Fruit fly (Drosophila melanogaster) whole organism, embryonic: ENCODE measurements around the gene bark.

Experiments used
- Abd-B ChIP-seq: fragments of 200-800 bp; sonication (Bioruptor generic); optimal IDR thresholded peaks from 2 replicates; lab custom pipeline; 2018; ENCODE audit warnings: missing biosample characterization, mild to moderate bottlenecking, missing genetic modification characterization, moderate library complexity
- Atf3 ChIP-seq: fragments of 200-800 bp; sonication (Bioruptor generic); optimal IDR thresholded peaks from 3 replicates; lab custom pipeline; 2016; ENCODE audit warnings: missing biosample characterization, missing genetic modification characterization
- Bteb2 ChIP-seq: fragments of 200-800 bp; sonication (Bioruptor generic); optimal IDR thresholded peaks from 2 replicates; lab custom pipeline; 2016; ENCODE audit warnings: missing biosample characterization, missing genetic modification characterization
- CG10209 ChIP-seq: fragments of 200-800 bp; sonication (Bioruptor generic); optimal IDR thresholded peaks from 3 replicates; lab custom pipeline; 2017; ENCODE audit warnings: missing biosample characterization, mild to moderate bottlenecking, missing genetic modification characterization, missing genetic modification reagents
- CG11085 ChIP-seq: fragments of 200-800 bp; sonication (Bioruptor generic); IDR thresholded peaks from 2 replicates; pipeline ENCODE4 v1.3.6; 2022; ENCODE audit warnings: missing biosample characterization, missing genetic modification characterization
- CG11504 ChIP-seq: fragments of 200-800 bp; sonication (Bioruptor generic); optimal IDR thresholded peaks from 3 replicates; lab custom pipeline; 2019; ENCODE audit warnings: missing biosample characterization, mild to moderate bottlenecking, missing genetic modification characterization, moderate library complexity
- CG12236 ChIP-seq: fragments of 200-800 bp; sonication (Bioruptor generic); optimal IDR thresholded peaks from 2 replicates; lab custom pipeline; 2016; ENCODE audit warnings: missing biosample characterization, missing genetic modification characterization
- CG12659 ChIP-seq: fragments of 200-800 bp; sonication (Bioruptor generic); optimal IDR thresholded peaks from 3 replicates; lab custom pipeline; 2017; ENCODE audit warnings: mild to moderate bottlenecking, missing biosample characterization, missing genetic modification reagents, missing genetic modification characterization
- CG13624 ChIP-seq: fragments of 200-800 bp; sonication (Bioruptor generic); optimal IDR thresholded peaks from 2 replicates; lab custom pipeline; 2016; ENCODE audit warnings: missing biosample characterization, missing genetic modification characterization
- CG15011 ChIP-seq: fragments of 200-800 bp; sonication (Bioruptor generic); optimal IDR thresholded peaks from 3 replicates; lab custom pipeline; 2018; ENCODE audit warnings: missing biosample characterization, mild to moderate bottlenecking, missing genetic modification characterization
- CG1603 ChIP-seq: fragments of 200-800 bp; sonication (Bioruptor generic); optimal IDR thresholded peaks from 2 replicates; lab custom pipeline; 2019; ENCODE audit warnings: missing biosample characterization, mild to moderate bottlenecking, missing genetic modification characterization, moderate library complexity
- CG17186 ChIP-seq: fragments of 200-800 bp; sonication (Bioruptor generic); optimal IDR thresholded peaks from 3 replicates; lab custom pipeline; 2017; ENCODE audit warnings: missing biosample characterization, missing genetic modification reagents, missing genetic modification characterization
- CG17361 ChIP-seq: fragments of 200-800 bp; sonication (Bioruptor generic); IDR thresholded peaks from 3 replicates; pipeline ENCODE4 v1.3.6; 2022; ENCODE audit warnings: missing biosample characterization, missing genetic modification characterization
- CG17385 ChIP-seq: fragments of 200-800 bp; sonication (Bioruptor generic); optimal IDR thresholded peaks from 3 replicates; lab custom pipeline; 2018; ENCODE audit warnings: missing biosample characterization, mild to moderate bottlenecking, missing genetic modification characterization
- CG17829 ChIP-seq: fragments of 200-800 bp; optimal IDR thresholded peaks from 2 replicates; lab custom pipeline; 2019; ENCODE audit warnings: missing biosample characterization, mild to moderate bottlenecking, missing genetic modification characterization, moderate library complexity
- CG2678 ChIP-seq: fragments of 200-800 bp; sonication (Bioruptor generic); optimal IDR thresholded peaks from 3 replicates; lab custom pipeline; 2019; ENCODE audit warnings: missing biosample characterization, mild to moderate bottlenecking, missing genetic modification characterization, moderate library complexity
- CG2889 ChIP-seq: fragments of 200-800 bp; sonication (Bioruptor generic); IDR thresholded peaks from 3 replicates; pipeline ENCODE4 v1.3.6; 2022; ENCODE audit warnings: missing biosample characterization, missing genetic modification characterization
- CG30431 ChIP-seq: fragments of 200-800 bp; sonication (Bioruptor generic); optimal IDR thresholded peaks from 2 replicates; lab custom pipeline; 2017; ENCODE audit warnings: missing biosample characterization, missing genetic modification characterization
- CG31224 ChIP-seq: fragments of 200-800 bp; sonication (Bioruptor generic); IDR thresholded peaks from 2 replicates; pipeline ENCODE4 v1.3.6; 2022; ENCODE audit warnings: missing biosample characterization, missing genetic modification characterization
- CG3407 ChIP-seq: fragments of 200-800 bp; sonication (Bioruptor generic); optimal IDR thresholded peaks from 2 replicates; lab custom pipeline; 2018; ENCODE audit warnings: missing biosample characterization, mild to moderate bottlenecking, missing genetic modification characterization
- CG4282 ChIP-seq: fragments of 200-800 bp; sonication (Bioruptor generic); optimal IDR thresholded peaks from 2 replicates; lab custom pipeline; 2016; ENCODE audit warnings: missing biosample characterization, missing genetic modification characterization
- CG4820 ChIP-seq: fragments of 200-800 bp; sonication (Bioruptor generic); optimal IDR thresholded peaks from 3 replicates; lab custom pipeline; 2016; ENCODE audit warnings: missing biosample characterization, missing genetic modification characterization
- CG8765 ChIP-seq: fragments of 200-800 bp; sonication (Bioruptor generic); IDR thresholded peaks from 2 replicates; pipeline ENCODE4 v1.3.6; 2022; ENCODE audit warnings: missing biosample characterization, missing genetic modification characterization
- CoRest ChIP-seq: fragments of 200-800 bp; sonication (Bioruptor generic); optimal IDR thresholded peaks from 3 replicates; lab custom pipeline; 2018; ENCODE audit warnings: missing biosample characterization, mild to moderate bottlenecking, missing genetic modification characterization, moderate library complexity
- D19A ChIP-seq: fragments of 200-800 bp; optimal IDR thresholded peaks from 3 replicates; lab custom pipeline; 2019; ENCODE audit warnings: missing biosample characterization, mild to moderate bottlenecking, missing genetic modification characterization, moderate library complexity
- ERR ChIP-seq: fragments of 200-800 bp; sonication (Bioruptor generic); optimal IDR thresholded peaks from 2 replicates; lab custom pipeline; 2016; ENCODE audit warnings: missing biosample characterization, missing genetic modification characterization
- Eip74EF ChIP-seq, 2 experiments: fragments of 200-800 bp in 1 of 2; fragments of >200 bp in 1 of 2; sonication (Bioruptor generic) in 1 of 2; optimal IDR thresholded peaks; 2 replicates each; lab custom pipeline; 2017 to 2019; ENCODE audit warnings: missing biosample characterization in 2 of 2, missing genetic modification characterization in 2 of 2, mild to moderate bottlenecking in 1 of 2, moderate library complexity in 1 of 2
- Fer1 ChIP-seq: fragments of 200-800 bp; sonication (Bioruptor generic); optimal IDR thresholded peaks from 2 replicates; lab custom pipeline; 2017; ENCODE audit warnings: missing biosample characterization, mild to moderate bottlenecking, missing genetic modification characterization
- HHEX ChIP-seq: fragments of 200-800 bp; sonication (Bioruptor generic); optimal IDR thresholded peaks from 3 replicates; lab custom pipeline; 2017; ENCODE audit warnings: missing biosample characterization, mild to moderate bottlenecking, missing genetic modification characterization, missing genetic modification reagents
- Med ChIP-seq: fragments of 200-800 bp; sonication (Bioruptor generic); peaks from one replicate; lab custom pipeline; 2016; ENCODE audit warnings: missing biosample characterization, missing genetic modification characterization, mild to moderate bottlenecking, inconsistent platforms, moderate library complexity
- NC2β ChIP-seq: fragments of 200-800 bp; sonication (Bioruptor generic); optimal IDR thresholded peaks from 2 replicates; lab custom pipeline; 2016; ENCODE audit warnings: missing biosample characterization, missing genetic modification characterization
- NFAT ChIP-seq: fragments of 200-800 bp; sonication (Bioruptor generic); IDR thresholded peaks from 2 replicates; pipeline ENCODE4 v1.3.6; 2022; ENCODE audit warnings: missing biosample characterization, missing genetic modification characterization
- Oli ChIP-seq: fragments of 200-800 bp; sonication (Bioruptor generic); optimal IDR thresholded peaks from 2 replicates; lab custom pipeline; 2018; ENCODE audit warnings: missing biosample characterization, mild to moderate bottlenecking, missing genetic modification characterization, moderate library complexity
- PHDP ChIP-seq: fragments of 200-800 bp; sonication (Bioruptor generic); optimal IDR thresholded peaks from 3 replicates; lab custom pipeline; 2018; ENCODE audit warnings: missing biosample characterization, mild to moderate bottlenecking, missing genetic modification characterization, moderate library complexity
- Ssrp ChIP-seq: fragments of 200-800 bp; sonication (Bioruptor generic); optimal IDR thresholded peaks from 2 replicates; lab custom pipeline; 2018; ENCODE audit warnings: missing biosample characterization, mild to moderate bottlenecking, missing genetic modification characterization, moderate library complexity
- amos ChIP-seq: fragments of 200-800 bp; sonication (Bioruptor generic); IDR thresholded peaks from 2 replicates; pipeline ENCODE4 v1.3.6; 2022; ENCODE audit warnings: missing biosample characterization, missing genetic modification characterization; ENCODE audit not compliant: partially characterized antibody
- bowl ChIP-seq: fragments of 200-800 bp; sonication (Bioruptor generic); IDR thresholded peaks from 2 replicates; pipeline ENCODE4 v1.3.6; 2022; ENCODE audit warnings: missing biosample characterization, missing genetic modification characterization
- dmrt11E ChIP-seq: fragments of 200-800 bp; sonication (Bioruptor generic); optimal IDR thresholded peaks from 3 replicates; lab custom pipeline; 2018; ENCODE audit warnings: missing biosample characterization, mild to moderate bottlenecking, missing genetic modification characterization, moderate library complexity
- esg ChIP-seq: fragments of 200-800 bp; sonication (Bioruptor generic); conservative IDR thresholded peaks from 2 replicates; pipeline ENCODE4 v1.3.6; 2022; ENCODE audit warnings: missing biosample characterization, missing genetic modification characterization
- fd96Cb ChIP-seq: fragments of 200-800 bp; sonication (Bioruptor generic); optimal IDR thresholded peaks from 2 replicates; lab custom pipeline; 2018; ENCODE audit warnings: missing biosample characterization, mild to moderate bottlenecking, missing genetic modification characterization, moderate library complexity
- gcm2 ChIP-seq: fragments of 200-800 bp; sonication (Bioruptor generic); optimal IDR thresholded peaks from 2 replicates; lab custom pipeline; 2016; ENCODE audit warnings: missing biosample characterization, missing genetic modification characterization
- gem ChIP-seq: fragments of 200-800 bp; sonication (Bioruptor generic); optimal IDR thresholded peaks from 2 replicates; lab custom pipeline; 2019; ENCODE audit warnings: missing biosample characterization, mild to moderate bottlenecking, missing genetic modification characterization, moderate library complexity
- odd ChIP-seq: fragments of 200-800 bp; sonication (Bioruptor generic); optimal IDR thresholded peaks from 2 replicates; lab custom pipeline; 2017; ENCODE audit warnings: missing biosample characterization, mild to moderate bottlenecking, missing genetic modification characterization
- peb ChIP-seq: fragments of 200-800 bp; sonication (Bioruptor generic); IDR thresholded peaks from 2 replicates; pipeline ENCODE4 v1.3.6; 2022; ENCODE audit warnings: missing biosample characterization, missing genetic modification characterization
- pros ChIP-seq: fragments of 200-800 bp; sonication (Bioruptor generic); optimal IDR thresholded peaks from 3 replicates; lab custom pipeline; 2019; ENCODE audit warnings: missing biosample characterization, mild to moderate bottlenecking, missing genetic modification characterization, moderate library complexity
- row ChIP-seq: fragments of 200-800 bp; sonication (Bioruptor generic); IDR thresholded peaks from 3 replicates; pipeline ENCODE4 v1.3.6; 2022; ENCODE audit warnings: missing biosample characterization, missing genetic modification characterization
- scrt ChIP-seq: fragments of 200-800 bp; sonication (Bioruptor generic); optimal IDR thresholded peaks from 2 replicates; lab custom pipeline; 2018; ENCODE audit warnings: missing biosample characterization, mild to moderate bottlenecking, missing genetic modification characterization, moderate library complexity
- sens ChIP-seq: fragments of 200-800 bp; sonication (Bioruptor generic); peaks from one replicate; lab custom pipeline; 2016; ENCODE audit warnings: missing biosample characterization, missing genetic modification characterization
- trh ChIP-seq: fragments of 200-800 bp; sonication (Bioruptor generic); optimal IDR thresholded peaks from 2 replicates; lab custom pipeline; 2016; ENCODE audit warnings: missing biosample characterization, missing genetic modification characterization

bark gene

DNA sequence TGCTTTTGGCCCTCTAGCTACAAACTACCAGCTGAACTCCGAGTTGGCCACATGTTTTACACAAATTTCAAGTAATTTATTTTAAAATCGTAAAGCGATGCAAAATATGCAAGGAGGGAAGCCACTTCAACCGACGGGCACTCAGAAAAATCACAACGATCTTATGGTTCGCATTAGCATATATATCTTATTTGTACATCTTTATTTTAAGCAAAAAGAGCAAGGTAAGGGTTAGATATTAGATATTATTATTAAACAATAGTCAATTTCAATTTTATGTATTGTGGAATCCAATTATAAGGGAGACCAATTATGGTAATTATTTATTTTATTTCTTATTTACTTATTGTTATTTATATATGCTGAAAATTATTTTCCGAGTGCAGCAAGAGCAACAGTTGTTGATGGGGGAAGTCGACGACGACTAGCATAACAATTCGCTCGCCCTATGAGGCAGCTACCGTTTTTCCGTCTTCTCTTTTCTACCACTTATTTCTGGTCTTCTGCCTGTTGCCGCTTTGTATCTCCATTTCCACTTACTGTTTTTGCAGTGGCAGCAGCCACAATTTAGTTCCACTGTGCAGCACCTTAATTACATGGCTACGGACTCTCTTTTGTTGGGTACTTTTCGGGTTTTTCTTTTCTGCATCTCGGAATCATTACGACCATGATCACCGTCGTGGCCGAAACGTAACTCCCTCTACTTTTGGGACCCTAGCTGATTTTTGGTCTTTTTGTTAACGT lies 17.1 kb upstream of the bark start (continued):
- TF ChIP-seq scrt (GFP tag; lab: Kevin White, UChicago) (peak; percentile 15), CG11085 (no peak), Oli (tag; lab: Kevin White, UChicago) (peak; percentile 55), PHDP (tag; lab: Kevin White, UChicago) (peak; percentile 58), amos (no peak), Eip74EF (GFP tag; optimal IDR thresholded peaks at IDR 0.05; lab: Kevin White, UChicago) (peak in 1 of 2 experiments; percentile 80), CG3407 (GFP tag; lab: Kevin White, UChicago) (peak; percentile 46), CG30431 (GFP tag; lab: Kevin White, UChicago) (peak; percentile 21), bowl (0 out of 2 replicates have a peak, but pooled peaks have one; percentile 37), Atf3 (GFP tag; lab: Kevin White, UChicago) (no peak), CG15011 (peak; percentile 25), CG17829 (tag; lab: Kevin White, UChicago) (peak; percentile 80), Ssrp (tag; lab: Kevin White, UChicago) (peak; percentile 61), CG13624 (no peak), CoRest (tag; lab: Kevin White, UChicago) (peak; percentile 62), NC2β (GFP tag; lab: Kevin White, UChicago) (no peak), trh (GFP tag; lab: Kevin White, UChicago) (no peak), gem (tag; lab: Kevin White, UChicago) (peak; percentile 83), CG11504 (tag; lab: Kevin White, UChicago) (peak; percentile 81), CG17385 (peak; percentile 42), CG12236 (GFP tag; lab: Kevin White, UChicago) (no peak), HHEX (GFP tag; lab: Kevin White, UChicago) (peak; percentile 10), CG4282 (GFP tag; lab: Kevin White, UChicago) (peak; percentile 39), Abd-B (GFP tag; lab: Kevin White, UChicago) (peak; percentile 62), CG31224 (GFP tag; lab: Robert Waterston, UW) (peak; percentile 39; the same call in 1 of the 2 replicates), CG2678 (peak; percentile 75), NFAT (GFP tag; lab: Robert Waterston, UW) (no peak), dmrt11E (tag; lab: Kevin White, UChicago) (peak; percentile 79), Fer1 (GFP tag; lab: Kevin White, UChicago) (peak; percentile 20), D19A (peak; percentile 69), CG17186 (no peak), CG4820 (GFP tag; lab: Kevin White, UChicago) (peak; percentile 18), sens (peak; percentile 77), CG10209 (peak; percentile 40), CG8765 (GFP tag; lab: Robert Waterston, UW) (no peak), fd96Cb (tag; lab: Kevin White, UChicago) (peak; percentile 71), ERR (GFP tag; lab: Kevin White, UChicago) (no peak), row (GFP tag; lab: Robert Waterston, UW) (peak; percentile 58), peb (GFP tag; lab: Robert Waterston, UW) (0 out of 2 replicates have a peak, but pooled peaks have one; percentile 15), CG17361 (GFP tag; lab: Robert Waterston, UW) (peak; percentile 82), CG2889 (GFP tag; lab: Robert Waterston, UW) (no peak), pros (peak; percentile 58), odd (GFP tag; lab: Kevin White, UChicago) (peak; percentile 39), esg (GFP tag; lab: Robert Waterston, UW) (peak; percentile 30; the same call in 1 of the 2 replicates), Med (peak; percentile 45), gcm2 (GFP tag; lab: Kevin White, UChicago) (peak; percentile 2), CG12659 (GFP tag; lab: Kevin White, UChicago) (peak; percentile 34), Bteb2 (GFP tag; lab: Kevin White, UChicago) (no peak), CG1603 (tag; lab: Kevin White, UChicago) (no peak)
